Fruit fly (Drosophila melanogaster) whole organism, embryonic: ENCODE data around the gene nerfin-2.

Source experiments
- Blimp-1 ChIP-seq: fragments of 200-800 bp; sonication (Bioruptor generic); optimal IDR thresholded peaks from 3 replicates; lab custom pipeline; 2018; ENCODE audit warnings: missing biosample characterization, missing genetic modification characterization, mild to moderate bottlenecking, moderate library complexity, missing genetic modification reagents
- BtbVII ChIP-seq: fragments of 200-800 bp; sonication (Bioruptor generic); optimal IDR thresholded peaks from 3 replicates; lab custom pipeline; 2017; ENCODE audit warnings: missing biosample characterization, mild to moderate bottlenecking, missing genetic modification characterization
- CG10543 ChIP-seq: fragments of 200-800 bp; sonication (Bioruptor generic); optimal IDR thresholded peaks from 3 replicates; lab custom pipeline; 2017; ENCODE audit warnings: missing biosample characterization, mild to moderate bottlenecking, missing genetic modification characterization, moderate library complexity
- CG11093 ChIP-seq: fragments of 200-800 bp; sonication (Bioruptor generic); IDR thresholded peaks from 3 replicates; pipeline ENCODE4 v1.3.6; 2022; ENCODE audit warnings: missing biosample characterization, missing genetic modification characterization
- CG12155 ChIP-seq: fragments of 200-800 bp; sonication (Bioruptor generic); optimal IDR thresholded peaks from 3 replicates; lab custom pipeline; 2016; ENCODE audit warnings: missing biosample characterization, missing genetic modification characterization
- CG14860 ChIP-seq: fragments of 200-800 bp; sonication (Bioruptor generic); IDR thresholded peaks from 3 replicates; pipeline ENCODE4 v1.3.6; 2022; ENCODE audit warnings: missing biosample characterization, missing genetic modification characterization; ENCODE audit not compliant: partially characterized antibody
- CG15073 ChIP-seq: fragments of 200-800 bp; sonication (Bioruptor generic); optimal IDR thresholded peaks from 2 replicates; lab custom pipeline; 2016; ENCODE audit warnings: missing biosample characterization, missing genetic modification characterization
- CG16813 ChIP-seq: fragments of 200-800 bp; sonication (Bioruptor generic); IDR thresholded peaks from 3 replicates; pipeline ENCODE4 v1.3.6; 2022; ENCODE audit warnings: missing biosample characterization, missing genetic modification characterization; ENCODE audit not compliant: partially characterized antibody
- CG18476 ChIP-seq: fragments of 200-800 bp; sonication (Bioruptor generic); optimal IDR thresholded peaks from 2 replicates; lab custom pipeline; 2016; ENCODE audit warnings: missing biosample characterization, mild to moderate bottlenecking, missing genetic modification characterization
- CG31388 ChIP-seq: fragments of 200-800 bp; sonication (Bioruptor generic); optimal IDR thresholded peaks from 2 replicates; lab custom pipeline; 2016; ENCODE audit warnings: missing biosample characterization, missing genetic modification characterization
- CG31441 ChIP-seq: fragments of 200-800 bp; sonication (Bioruptor generic); IDR thresholded peaks from 2 replicates; pipeline ENCODE4 v1.3.6; 2022; ENCODE audit warnings: missing biosample characterization, missing genetic modification characterization
- CG34224 ChIP-seq: fragments of 200-800 bp; sonication (Bioruptor generic); IDR thresholded peaks from 3 replicates; pipeline ENCODE4 v1.3.6; 2022; ENCODE audit warnings: missing biosample characterization, missing genetic modification characterization; ENCODE audit not compliant: partially characterized antibody
- CG6689 ChIP-seq: fragments of 200-800 bp; sonication (Bioruptor generic); IDR thresholded peaks from 2 replicates; pipeline ENCODE4 v1.3.6; 2022; ENCODE audit warnings: missing biosample characterization, missing genetic modification characterization
- CG6765 ChIP-seq: fragments of 200-800 bp; sonication (Bioruptor generic); optimal IDR thresholded peaks from 3 replicates; lab custom pipeline; 2017; ENCODE audit warnings: missing biosample characterization, mild to moderate bottlenecking, missing genetic modification characterization
- CG7556 ChIP-seq: fragments of 200-800 bp; sonication (Bioruptor generic); optimal IDR thresholded peaks from 2 replicates; lab custom pipeline; 2017; ENCODE audit warnings: missing biosample characterization, mild to moderate bottlenecking, missing genetic modification characterization
- CG8388 ChIP-seq: fragments of 200-800 bp; sonication (Bioruptor generic); optimal IDR thresholded peaks from 2 replicates; lab custom pipeline; 2019; ENCODE audit warnings: missing biosample characterization, mild to moderate bottlenecking, missing genetic modification characterization, moderate library complexity
- Dek ChIP-seq: fragments of 200-800 bp; sonication (Bioruptor generic); optimal IDR thresholded peaks from 3 replicates; lab custom pipeline; 2019; ENCODE audit warnings: missing biosample characterization, mild to moderate bottlenecking, missing genetic modification characterization, moderate library complexity
- Dfd ChIP-seq, 2 experiments: fragments of >200 bp; optimal IDR thresholded peaks; 2 replicates each; lab custom pipeline; 2017; ENCODE audit warnings: missing biosample characterization in 2 of 2, missing genetic modification characterization in 2 of 2
- Dp ChIP-seq: fragments of 200-800 bp; sonication (Bioruptor generic); optimal IDR thresholded peaks from 2 replicates; lab custom pipeline; 2018; ENCODE audit warnings: missing biosample characterization, mild to moderate bottlenecking, missing genetic modification characterization, moderate library complexity
- Eip74EF ChIP-seq, 2 experiments: fragments of 200-800 bp in 1 of 2; fragments of >200 bp in 1 of 2; sonication (Bioruptor generic) in 1 of 2; optimal IDR thresholded peaks; 2 replicates each; lab custom pipeline; 2017 to 2019; ENCODE audit warnings: missing biosample characterization in 2 of 2, missing genetic modification characterization in 2 of 2, mild to moderate bottlenecking in 1 of 2, moderate library complexity in 1 of 2
- Hey ChIP-seq: fragments of 200-800 bp; sonication (Bioruptor generic); optimal IDR thresholded peaks from 3 replicates; lab custom pipeline; 2018; ENCODE audit warnings: missing biosample characterization, mild to moderate bottlenecking, missing genetic modification characterization
- Jarid2 ChIP-seq: fragments of 200-800 bp; sonication (Bioruptor generic); optimal IDR thresholded peaks from 3 replicates; lab custom pipeline; 2017; ENCODE audit warnings: mild to moderate bottlenecking, missing biosample characterization, missing genetic modification reagents, missing genetic modification characterization
- Meics ChIP-seq: fragments of 200-800 bp; sonication (Bioruptor generic); optimal IDR thresholded peaks from 2 replicates; lab custom pipeline; 2017; ENCODE audit warnings: missing biosample characterization, mild to moderate bottlenecking, missing genetic modification characterization
- NK7.1 ChIP-seq: fragments of 200-800 bp; sonication (Bioruptor generic); optimal IDR thresholded peaks from 3 replicates; lab custom pipeline; 2016; ENCODE audit warnings: missing biosample characterization, missing genetic modification characterization
- Pdp1 ChIP-seq, 2 experiments: fragments of 200-800 bp; sonication (Bioruptor generic); optimal IDR thresholded peaks; 3 replicates each; lab custom pipeline; 2016; ENCODE audit warnings: missing biosample characterization in 2 of 2, missing genetic modification characterization in 2 of 2, mild to moderate bottlenecking in 1 of 2, moderate library complexity in 1 of 2
- Rfx ChIP-seq: fragments of 200-800 bp; sonication (Bioruptor generic); IDR thresholded peaks from 2 replicates; pipeline ENCODE4 v1.3.6; 2022; ENCODE audit warnings: missing biosample characterization, missing genetic modification characterization
- abd-A ChIP-seq: fragments of 200-800 bp; sonication (Bioruptor generic); optimal IDR thresholded peaks from 3 replicates; lab custom pipeline; 2019; ENCODE audit warnings: missing biosample characterization, mild to moderate bottlenecking, missing genetic modification characterization, moderate library complexity
- ac ChIP-seq: fragments of 200-800 bp; sonication (Bioruptor generic); optimal IDR thresholded peaks from 3 replicates; lab custom pipeline; 2017; ENCODE audit warnings: missing biosample characterization, mild to moderate bottlenecking, missing genetic modification characterization
- az2 ChIP-seq: fragments of 200-800 bp; sonication (Bioruptor generic); optimal IDR thresholded peaks from 3 replicates; lab custom pipeline; 2016; ENCODE audit warnings: missing biosample characterization, missing genetic modification characterization
- chn ChIP-seq: fragments of 200-800 bp; sonication (Bioruptor generic); optimal IDR thresholded peaks from 2 replicates; lab custom pipeline; 2016; ENCODE audit warnings: missing biosample characterization, missing genetic modification characterization
- cwo ChIP-seq: fragments of 200-800 bp; sonication (Bioruptor generic); optimal IDR thresholded peaks from 3 replicates; lab custom pipeline; 2017; ENCODE audit warnings: missing biosample characterization, missing genetic modification characterization, mild to moderate bottlenecking, moderate library complexity, missing genetic modification reagents
- emc ChIP-seq: fragments of 200-800 bp; sonication (Bioruptor generic); optimal IDR thresholded peaks from 2 replicates; lab custom pipeline; 2016; ENCODE audit warnings: missing biosample characterization, missing genetic modification characterization
- fd96Cb ChIP-seq: fragments of 200-800 bp; sonication (Bioruptor generic); optimal IDR thresholded peaks from 2 replicates; lab custom pipeline; 2018; ENCODE audit warnings: missing biosample characterization, mild to moderate bottlenecking, missing genetic modification characterization, moderate library complexity
- gsb ChIP-seq: fragments of 200-800 bp; sonication (Bioruptor generic); IDR thresholded peaks from 2 replicates; pipeline ENCODE4 v1.3.6; 2022; ENCODE audit warnings: missing biosample characterization, missing genetic modification characterization
- ham ChIP-seq: fragments of 200-800 bp; sonication (Bioruptor generic); IDR thresholded peaks from 2 replicates; pipeline ENCODE4 v1.3.6; 2022; ENCODE audit warnings: missing biosample characterization, missing genetic modification characterization
- ind ChIP-seq: fragments of 200-800 bp; sonication (Bioruptor generic); optimal IDR thresholded peaks from 3 replicates; lab custom pipeline; 2016; ENCODE audit warnings: missing biosample characterization, missing genetic modification characterization
- jing ChIP-seq: fragments of 200-800 bp; sonication (Bioruptor generic); optimal IDR thresholded peaks from 2 replicates; lab custom pipeline; 2018; ENCODE audit warnings: missing biosample characterization, mild to moderate bottlenecking, missing genetic modification characterization
- pros ChIP-seq: fragments of 200-800 bp; sonication (Bioruptor generic); optimal IDR thresholded peaks from 3 replicates; lab custom pipeline; 2019; ENCODE audit warnings: missing biosample characterization, mild to moderate bottlenecking, missing genetic modification characterization, moderate library complexity
- schlank ChIP-seq: fragments of 200-800 bp; sonication (Bioruptor generic); optimal IDR thresholded peaks from 2 replicates; lab custom pipeline; 2018; ENCODE audit warnings: missing biosample characterization, mild to moderate bottlenecking, missing genetic modification characterization
- scrt ChIP-seq: fragments of 200-800 bp; sonication (Bioruptor generic); optimal IDR thresholded peaks from 2 replicates; lab custom pipeline; 2018; ENCODE audit warnings: missing biosample characterization, mild to moderate bottlenecking, missing genetic modification characterization, moderate library complexity
- sd ChIP-seq: fragments of 200-800 bp; sonication (Bioruptor generic); optimal IDR thresholded peaks from 3 replicates; lab custom pipeline; 2018; ENCODE audit warnings: missing biosample characterization, mild to moderate bottlenecking, missing genetic modification characterization, moderate library complexity
- so ChIP-seq: fragments of 200-800 bp; sonication (Bioruptor generic); IDR thresholded peaks from 3 replicates; pipeline ENCODE4 v1.3.6; 2022; ENCODE audit warnings: missing biosample characterization, missing genetic modification characterization
- sug ChIP-seq: fragments of 200-800 bp; optimal IDR thresholded peaks from 2 replicates; lab custom pipeline; 2019; ENCODE audit warnings: missing biosample characterization, mild to moderate bottlenecking, missing genetic modification characterization, moderate library complexity
- tup ChIP-seq: fragments of 200-800 bp; sonication (Bioruptor generic); optimal IDR thresholded peaks from 2 replicates; lab custom pipeline; 2016; ENCODE audit warnings: missing biosample characterization, mild to moderate bottlenecking, missing genetic modification characterization, moderate library complexity
- twi ChIP-seq: fragments of 200-800 bp; optimal IDR thresholded peaks from 2 replicates; lab custom pipeline; 2019; ENCODE audit warnings: missing biosample characterization, mild to moderate bottlenecking, missing genetic modification characterization, moderate library complexity
- usp ChIP-seq: fragments of >200 bp; optimal IDR thresholded peaks from 2 replicates; lab custom pipeline; 2017; ENCODE audit warnings: missing biosample characterization, missing genetic modification characterization
- wdn ChIP-seq: fragments of 200-800 bp; sonication (Bioruptor generic); IDR thresholded peaks from 2 replicates; pipeline ENCODE4 v1.3.6; 2022; ENCODE audit warnings: missing biosample characterization, missing genetic modification characterization
- z ChIP-seq: fragments of 200-800 bp; sonication (Bioruptor generic); IDR thresholded peaks from 3 replicates; pipeline ENCODE4 v1.3.6; 2022; ENCODE audit warnings: missing biosample characterization, missing genetic modification characterization

Gene nerfin-2

DNA sequence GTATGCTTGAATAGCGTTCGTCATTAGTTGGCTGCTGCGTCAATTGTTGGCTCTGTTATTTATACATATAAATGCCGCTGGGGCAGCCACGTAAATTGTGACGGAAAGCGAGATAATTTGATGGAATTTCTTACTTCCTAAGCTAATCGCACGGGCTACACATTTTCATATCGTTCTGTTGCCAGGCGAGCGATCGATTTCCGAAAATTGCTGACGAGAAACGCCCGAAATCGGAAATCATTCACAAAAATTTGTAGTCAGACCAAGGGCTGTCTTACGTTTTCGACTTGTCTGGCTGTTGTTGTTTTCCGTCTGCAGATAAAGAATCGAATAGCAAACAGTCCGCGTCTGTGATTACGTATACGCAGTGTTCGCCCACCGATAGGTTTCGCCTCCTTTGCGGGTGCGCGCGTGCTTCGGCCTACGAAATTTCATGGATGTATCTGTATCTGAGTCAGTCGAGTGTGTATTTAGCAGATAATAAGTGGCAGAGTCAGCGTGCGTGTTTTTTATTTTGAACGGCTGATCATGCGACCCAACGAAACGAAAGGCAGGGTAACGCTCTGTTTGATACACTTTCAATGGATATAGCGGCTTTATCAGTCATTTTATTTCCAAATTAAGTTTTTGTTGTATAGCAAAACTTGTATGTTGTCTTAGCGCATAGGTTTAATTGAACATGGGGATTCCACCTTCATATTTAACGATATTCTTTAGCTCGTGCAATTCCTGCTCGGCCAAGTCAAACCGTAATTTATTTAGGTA is 26.8 kb downstream of the nerfin-2 start (continued):
- peak; percentile 90 for TF ChIP-seq sug (tag; lab: Kevin White, UChicago)
- TF ChIP-seq CG6765 (GFP tag; lab: Kevin White, UChicago): peak; percentile 66
- no peak for TF ChIP-seq ham (GFP tag; lab: Robert Waterston, UW)
- peak; percentile 63 for TF ChIP-seq Dek (tag; lab: Kevin White, UChicago)
- TF ChIP-seq scrt (GFP tag; lab: Kevin White, UChicago): peak; percentile 21
- peak; percentile 97 for TF ChIP-seq CG10543 (GFP tag; lab: Kevin White, UChicago)
- TF ChIP-seq Hey (tag; lab: Kevin White, UChicago): peak; percentile 59
- TF ChIP-seq jing: no peak
- TF ChIP-seq ind (GFP tag; lab: Kevin White, UChicago): peak; percentile 74
- peak; percentile 50 for TF ChIP-seq emc
- TF ChIP-seq CG31441: peak; percentile 68
- peak in 1 of 2 experiments; percentile 80 for TF ChIP-seq Eip74EF (GFP tag; optimal IDR thresholded peaks at IDR 0.05; lab: Kevin White, UChicago)
- peak; percentile 55; the same call in 1 of the 2 replicates for TF ChIP-seq gsb
- no peak for TF ChIP-seq Dfd (GFP tag; optimal IDR thresholded peaks at IDR 0.05; lab: Kevin White, UChicago)
- TF ChIP-seq Blimp-1: peak; percentile 51
- TF ChIP-seq CG18476 (GFP tag; lab: Kevin White, UChicago): no peak
- TF ChIP-seq CG15073 (GFP tag; lab: Kevin White, UChicago): no peak
- TF ChIP-seq fd96Cb (tag; lab: Kevin White, UChicago): peak; percentile 58
- TF ChIP-seq Pdp1 (GFP tag; optimal IDR thresholded peaks at IDR 0.05; lab: Kevin White, UChicago): peak; percentile 61 to 87
- TF ChIP-seq BtbVII (GFP tag; lab: Kevin White, UChicago): peak; percentile 80
- TF ChIP-seq CG12155: peak; percentile 71
- TF ChIP-seq usp (GFP tag; lab: Kevin White, UChicago): no peak
- TF ChIP-seq Dp: no peak
- peak; percentile 62; the same call in 1 of the 3 replicates for TF ChIP-seq so
- no peak for TF ChIP-seq tup (GFP tag; lab: Kevin White, UChicago)
- TF ChIP-seq pros (GFP tag; lab: Kevin White, UChicago): no peak
- TF ChIP-seq sd (tag; lab: Kevin White, UChicago): peak; percentile 96
- no peak for TF ChIP-seq CG11093 (GFP tag; lab: Robert Waterston, UW)
- no peak for TF ChIP-seq CG16813 (GFP tag; lab: Robert Waterston, UW)
- TF ChIP-seq CG8388: peak; percentile 50
- peak; percentile 71 for TF ChIP-seq CG6689 (GFP tag; lab: Robert Waterston, UW)
- peak; percentile 74 for TF ChIP-seq Meics (GFP tag; lab: Kevin White, UChicago)
- TF ChIP-seq CG34224 (GFP tag; lab: Robert Waterston, UW): peak; percentile 35; the same call in 1 of the 3 replicates
- TF ChIP-seq CG31388 (GFP tag; lab: Kevin White, UChicago): no peak
- TF ChIP-seq z (GFP tag; lab: Robert Waterston, UW): no peak
- TF ChIP-seq ac (GFP tag; lab: Kevin White, UChicago): no peak
- peak; percentile 90 for TF ChIP-seq cwo (GFP tag; lab: Kevin White, UChicago)
- TF ChIP-seq chn (GFP tag; lab: Kevin White, UChicago): no peak
- peak; percentile 75 for TF ChIP-seq CG7556
- TF ChIP-seq abd-A: peak; percentile 67
- peak; percentile 58 for TF ChIP-seq Jarid2
- no peak for TF ChIP-seq twi (tag; lab: Kevin White, UChicago)
- no peak for TF ChIP-seq CG14860 (GFP tag; lab: Robert Waterston, UW)
- TF ChIP-seq NK7.1 (GFP tag; lab: Kevin White, UChicago): no peak
- peak; percentile 73 for TF ChIP-seq schlank (tag; lab: Kevin White, UChicago)
- peak; percentile 57; the same call in 1 of the 2 replicates for TF ChIP-seq wdn (GFP tag; lab: Robert Waterston, UW)
- TF ChIP-seq az2 (GFP tag; lab: Kevin White, UChicago): peak; percentile 36
- TF ChIP-seq Rfx: peak; percentile 86
